Comparison of ENCODE assay signal across 1 worm cellular context in genomic region chrIV:14464065-14464567, ce11.
TF ChIP-seq lines count a peak whose summit lies in the region.

TSS of gene dld-1 (plus strand) at chrIV:14464517.

TF ChIP-seq in whole organism, L4 larva, 104 proteins besides CTCF, POLR2A, EP300 and RAD21 (continued from another document):
- TF ChIP-seq ceh-20 (GFP tag; IDR thresholded peaks at IDR 0.05; lab: Robert Waterston, UW) (peak; percentile 75; the same call in 1 of the 2 replicates), ceh-82 (tag; optimal IDR thresholded peaks at IDR 0.05; lab: Kevin White, UChicago) (no peak), T26A8.4 (GFP tag; IDR thresholded peaks at IDR 0.05; lab: Robert Waterston, UW) (peak; percentile 87; the same call in 1 of the 2 replicates), aha-1 (tag; lab: Kevin White, UChicago) (peak; percentile 99), nhr-10 (tag; optimal IDR thresholded peaks at IDR 0.05; lab: Kevin White, UChicago) (no peak), lin-15B (tag; optimal IDR thresholded peaks at IDR 0.05; lab: Kevin White, UChicago) (peak; percentile 79), R02D3.7 (tag; optimal IDR thresholded peaks at IDR 0.05; lab: Kevin White, UChicago) (peak; percentile 95), ceh-62 (tag; optimal IDR thresholded peaks at IDR 0.05; lab: Kevin White, UChicago) (no peak), set-16 (GFP tag; IDR thresholded peaks at IDR 0.05; lab: Robert Waterston, UW) (no peak), nhr-28 (tag; optimal IDR thresholded peaks at IDR 0.05; lab: Kevin White, UChicago) (peak; percentile 90), spr-3 (GFP tag; optimal IDR thresholded peaks at IDR 0.05; lab: Kevin White, UChicago) (no peak), daf-12 (tag; optimal IDR thresholded peaks at IDR 0.05; lab: Kevin White, UChicago) (no peak), dmd-9 (GFP tag; IDR thresholded peaks at IDR 0.05; lab: Robert Waterston, UW) (no peak), mdl-1 (tag; optimal IDR thresholded peaks at IDR 0.05; lab: Kevin White, UChicago) (peak in 1 of 2 experiments; percentile 79), nhr-237 (tag; optimal IDR thresholded peaks at IDR 0.05; lab: Kevin White, UChicago) (no peak), nhr-6 (tag; optimal IDR thresholded peaks at IDR 0.05; lab: Kevin White, UChicago) (peak; percentile 96), hmg-1.1 (GFP tag; IDR thresholded peaks at IDR 0.05; lab: Robert Waterston, UW) (peak; percentile 94), zip-2 (tag; optimal IDR thresholded peaks at IDR 0.05; lab: Kevin White, UChicago) (peak; percentile 66), dpl-1 (GFP tag; optimal IDR thresholded peaks at IDR 0.05; lab: Kevin White, UChicago) (peak; percentile 100), aly-2 (tag; optimal IDR thresholded peaks at IDR 0.05; lab: Kevin White, UChicago) (no peak), Y48G9A.11 (GFP tag; IDR thresholded peaks at IDR 0.05; lab: Robert Waterston, UW) (peak; percentile 100), snpc-4 (tag; optimal IDR thresholded peaks at IDR 0.05; lab: Kevin White, UChicago) (peak; percentile 69), ztf-11 (tag; optimal IDR thresholded peaks at IDR 0.05; lab: Kevin White, UChicago) (no peak), tra-1 (GFP tag; IDR thresholded peaks at IDR 0.05; lab: Robert Waterston, UW) (no peak), ztf-7 (tag; optimal IDR thresholded peaks at IDR 0.05; lab: Kevin White, UChicago) (peak; percentile 96), madf-9 (GFP tag; conservative IDR thresholded peaks at IDR 0.05; lab: Robert Waterston, UW) (peak; percentile 40; the same call in 1 of the 2 replicates), madf-5 (GFP tag; IDR thresholded peaks at IDR 0.05; lab: Robert Waterston, UW) (no peak), F44E2.7 (GFP tag; IDR thresholded peaks at IDR 0.05; lab: Robert Waterston, UW) (no peak), unc-130 (GFP tag; optimal IDR thresholded peaks at IDR 0.05; lab: Kevin White, UChicago) (peak; percentile 67), ZK337.2 (GFP tag; IDR thresholded peaks at IDR 0.05; lab: Robert Waterston, UW) (no peak), zag-1 (tag; optimal IDR thresholded peaks at IDR 0.05; lab: Kevin White, UChicago) (peak; percentile 61), F10B5.3 (tag; optimal IDR thresholded peaks at IDR 0.05; lab: Kevin White, UChicago) (peak; percentile 52)
